Worm (Caenorhabditis elegans): Measurements from ENCODE around the gene C09F12.3.

ce11 chrX:11010565-11010964, 32.1 kb downstream of the C09F12.3 start, which contains the start of gene F58A3.4:
- TF ChIP-seq daf-12 (tag; optimal IDR thresholded peaks at IDR 0.05) (no peak), ceh-82 (tag; optimal IDR thresholded peaks at IDR 0.05) (no peak), pha-4 (tag; optimal IDR thresholded peaks at IDR 0.05) (no peak)

All from whole organism, L3 larva.